Worm (Caenorhabditis elegans): ENCODE results near the gene pei-1.

ce11 chrIV:9563529-9564376 is 28.6 kb downstream of the pei-1 start:
- no peak for TF ChIP-seq W03F9.2 (tag; optimal IDR thresholded peaks at IDR 0.05)
- TF ChIP-seq him-1 (tag; optimal IDR thresholded peaks at IDR 0.05), result no peak
